Worm (Caenorhabditis elegans) whole organism, young adult: ENCODE results near the gene sgca-1.

Source experiments
- B0261.1 ChIP-seq: sonication (generic microtip); optimal IDR thresholded peaks from 2 replicates; lab custom pipeline; 2016; ENCODE audit warnings: mild to moderate bottlenecking, missing genetic modification characterization, moderate library complexity, missing compliant biosample characterization
- F22D6.2 ChIP-seq: sonication (generic microtip); optimal IDR thresholded peaks from 2 replicates; lab custom pipeline; 2016; ENCODE audit warnings: mild to moderate bottlenecking, missing genetic modification characterization, missing compliant biosample characterization
- F23B12.7 ChIP-seq: sonication (generic microtip); optimal IDR thresholded peaks from 2 replicates; lab custom pipeline; 2017; ENCODE audit warnings: missing genetic modification characterization, mild to moderate bottlenecking, missing compliant biosample characterization, antibody characterized with exemption, moderate library complexity; ENCODE audit not compliant: insufficient read depth
- F33H1.4 ChIP-seq: fragments of 200-800 bp; sonication (Bioruptor generic); IDR thresholded peaks from 2 replicates; pipeline ENCODE4 v1.3.6; 2022; ENCODE audit warnings: missing genetic modification reagents, missing genetic modification characterization, missing compliant biosample characterization
- F39B2.1 ChIP-seq: fragments of 200-800 bp; sonication (Bioruptor generic); IDR thresholded peaks from 2 replicates; pipeline ENCODE4 v1.3.6; 2022; ENCODE audit warnings: missing genetic modification reagents, missing genetic modification characterization, missing compliant biosample characterization
- F57A8.1 ChIP-seq: fragments of 200-800 bp; sonication (Bioruptor generic); optimal IDR thresholded peaks from 2 replicates; lab custom pipeline; 2018; ENCODE audit warnings: mild to moderate bottlenecking, missing genetic modification characterization, moderate library complexity, missing compliant biosample characterization
- K11D2.4 ChIP-seq: fragments of 200-800 bp; sonication (Bioruptor generic); IDR thresholded peaks from 2 replicates; pipeline ENCODE4 v1.3.6; 2022; ENCODE audit warnings: missing genetic modification reagents, missing genetic modification characterization, missing compliant biosample characterization
- Y53F4B.3 ChIP-seq: fragments of 200-800 bp; sonication (Bioruptor generic); IDR thresholded peaks from 2 replicates; pipeline ENCODE4 v1.3.6; 2022; ENCODE audit warnings: missing genetic modification reagents, missing genetic modification characterization, missing compliant biosample characterization
- Y53G8AR.9 ChIP-seq: fragments of 200-800 bp; sonication (Bioruptor generic); conservative IDR thresholded peaks from 2 replicates; pipeline ENCODE4 v1.3.6; 2022; ENCODE audit warnings: missing genetic modification reagents, missing genetic modification characterization, missing compliant biosample characterization
- aptf-2 ChIP-seq: fragments of 200-800 bp; sonication (Bioruptor generic); conservative IDR thresholded peaks from 2 replicates; pipeline ENCODE4 v1.3.6; 2022; ENCODE audit warnings: missing genetic modification reagents, missing genetic modification characterization, missing compliant biosample characterization
- atf-7 ChIP-seq: sonication (generic microtip); optimal IDR thresholded peaks from 2 replicates; lab custom pipeline; 2017; ENCODE audit warnings: mild to moderate bottlenecking, missing genetic modification characterization, missing compliant biosample characterization
- athp-1 ChIP-seq: sonication (generic microtip); optimal IDR thresholded peaks from 2 replicates; lab custom pipeline; 2017; ENCODE audit warnings: mild to moderate bottlenecking, missing genetic modification characterization, missing compliant biosample characterization
- attf-3 ChIP-seq: fragments of 200-800 bp; sonication (Bioruptor generic); conservative IDR thresholded peaks from 2 replicates; pipeline ENCODE4 v1.3.6; 2022; ENCODE audit warnings: missing genetic modification reagents, missing genetic modification characterization, missing compliant biosample characterization
- attf-5 ChIP-seq: fragments of 200-800 bp; sonication (Bioruptor generic); optimal IDR thresholded peaks from 2 replicates; lab custom pipeline; 2018; ENCODE audit warnings: mild to moderate bottlenecking, missing genetic modification characterization, missing compliant biosample characterization
- cebp-1 ChIP-seq, 2 experiments: fragments of 200-800 bp in 1 of 2; sonication (Bioruptor generic) in 1 of 2; sonication (generic microtip) in 1 of 2; IDR thresholded peaks in 1 of 2; optimal IDR thresholded peaks in 1 of 2; 2 replicates each; pipeline versions ENCODE4 v1.3.6 to Lab custom; 2017 to 2022; ENCODE audit warnings: missing compliant biosample characterization in 2 of 2, missing genetic modification characterization in 2 of 2, mild to moderate bottlenecking in 1 of 2, missing genetic modification reagents in 1 of 2, moderate library complexity in 1 of 2
- cebp-2 ChIP-seq: fragments of 200-800 bp; sonication (Bioruptor generic); IDR thresholded peaks from 2 replicates; pipeline ENCODE4 v1.3.6; 2022; ENCODE audit warnings: missing genetic modification characterization, missing compliant biosample characterization
- ceh-27 ChIP-seq: fragments of 200-800 bp; sonication (Bioruptor generic); optimal IDR thresholded peaks from 2 replicates; lab custom pipeline; 2018; ENCODE audit warnings: mild to moderate bottlenecking, missing genetic modification characterization, moderate library complexity, missing compliant biosample characterization
- ceh-40 ChIP-seq: fragments of 200-800 bp; sonication (Bioruptor generic); IDR thresholded peaks from 2 replicates; pipeline ENCODE4 v1.3.6; 2022; ENCODE audit warnings: missing genetic modification characterization, missing compliant biosample characterization
- dox-1 ChIP-seq: fragments of 200-800 bp; sonication (Bioruptor generic); IDR thresholded peaks from 2 replicates; pipeline ENCODE4 v1.3.6; 2022; ENCODE audit warnings: missing genetic modification reagents, missing genetic modification characterization, missing compliant biosample characterization
- dpff-1 ChIP-seq: sonication (generic microtip); optimal IDR thresholded peaks from 2 replicates; lab custom pipeline; 2017; ENCODE audit warnings: mild to moderate bottlenecking, missing genetic modification characterization, missing compliant biosample characterization
- efl-1 ChIP-seq: fragments of 150-350 bp; optimal IDR thresholded peaks from 2 replicates; lab custom pipeline; 2014; ENCODE audit warnings: missing biosample characterization, missing genetic modification reagents, missing genetic modification characterization
- egl-44 ChIP-seq: fragments of 200-800 bp; sonication (Bioruptor generic); IDR thresholded peaks from 2 replicates; pipeline ENCODE4 v1.3.6; 2022; ENCODE audit warnings: missing genetic modification reagents, missing genetic modification characterization, missing compliant biosample characterization
- egrh-3 ChIP-seq: fragments of 200-800 bp; sonication (Bioruptor generic); IDR thresholded peaks from 2 replicates; pipeline ENCODE4 v1.3.6; 2022; ENCODE audit warnings: missing genetic modification reagents, missing genetic modification characterization, missing compliant biosample characterization
- ekl-4 ChIP-seq: fragments of 200-800 bp; sonication (Bioruptor generic); IDR thresholded peaks from 2 replicates; pipeline ENCODE4 v1.3.6; 2022; ENCODE audit warnings: missing genetic modification reagents, missing genetic modification characterization, missing compliant biosample characterization
- ets-4 ChIP-seq: fragments of 200-800 bp; sonication (Bioruptor generic); optimal IDR thresholded peaks from 2 replicates; lab custom pipeline; 2018; ENCODE audit warnings: mild to moderate bottlenecking, missing genetic modification characterization, missing compliant biosample characterization
- fkh-3 ChIP-seq: sonication (generic microtip); optimal IDR thresholded peaks from 2 replicates; lab custom pipeline; 2016; ENCODE audit warnings: mild to moderate bottlenecking, missing genetic modification characterization, missing compliant biosample characterization
- gei-17 ChIP-seq: fragments of 200-800 bp; sonication (Bioruptor generic); optimal IDR thresholded peaks from 2 replicates; lab custom pipeline; 2018; ENCODE audit warnings: mild to moderate bottlenecking, missing genetic modification characterization, missing compliant biosample characterization
- hmg-1.2 ChIP-seq: fragments of 200-800 bp; sonication (Bioruptor generic); IDR thresholded peaks from 2 replicates; pipeline ENCODE4 v1.3.6; 2022; ENCODE audit warnings: missing genetic modification reagents, missing genetic modification characterization, missing compliant biosample characterization
- hrde-1 ChIP-seq: sonication (generic microtip); optimal IDR thresholded peaks from 2 replicates; lab custom pipeline; 2016; ENCODE audit warnings: missing genetic modification characterization, mild to moderate bottlenecking, missing compliant biosample characterization, moderate library complexity, missing genotype, missing genetic modification reagents, borderline replicate concordance
- lin-26 ChIP-seq: fragments of 200-800 bp; sonication (Bioruptor generic); IDR thresholded peaks from 2 replicates; pipeline ENCODE4 v1.3.6; 2022; ENCODE audit warnings: missing genetic modification reagents, missing genetic modification characterization, missing compliant biosample characterization
- lin-35 ChIP-seq, 3 experiments: fragments of 150-350 bp in 2 of 3; sonication (generic microtip) in 1 of 3; optimal IDR thresholded peaks; 2 replicates each; lab custom pipeline; 2014 to 2018; ENCODE audit warnings: missing biosample characterization in 3 of 3, missing genetic modification characterization in 3 of 3, missing genetic modification reagents in 3 of 3
- lin-54 ChIP-seq: fragments of 200-800 bp; sonication (Bioruptor generic); optimal IDR thresholded peaks from 2 replicates; lab custom pipeline; 2018; ENCODE audit warnings: mild to moderate bottlenecking, missing genetic modification characterization, missing compliant biosample characterization
- lsl-1 ChIP-seq: fragments of 200-800 bp; sonication (Bioruptor generic); optimal IDR thresholded peaks from 2 replicates; lab custom pipeline; 2018; ENCODE audit warnings: mild to moderate bottlenecking, missing genetic modification characterization, moderate library complexity, missing compliant biosample characterization
- mel-28 ChIP-seq: sonication (generic microtip); optimal IDR thresholded peaks from 2 replicates; lab custom pipeline; 2016; ENCODE audit warnings: borderline replicate concordance, mild to moderate bottlenecking, missing genetic modification characterization, missing compliant biosample characterization
- mxl-1 ChIP-seq: sonication (generic microtip); optimal IDR thresholded peaks from 2 replicates; lab custom pipeline; 2016; ENCODE audit warnings: missing genetic modification characterization, missing compliant biosample characterization
- nfya-2 ChIP-seq: fragments of 200-800 bp; sonication (Bioruptor generic); IDR thresholded peaks from 2 replicates; pipeline ENCODE4 v1.3.6; 2022; ENCODE audit warnings: missing genetic modification reagents, missing genetic modification characterization, missing compliant biosample characterization
- nfyb-1 ChIP-seq: fragments of 200-800 bp; sonication (Bioruptor generic); IDR thresholded peaks from 2 replicates; pipeline ENCODE4 v1.3.6; 2022; ENCODE audit warnings: missing genetic modification reagents, missing genetic modification characterization, missing compliant biosample characterization
- nhr-120 ChIP-seq: fragments of 200-800 bp; sonication (Bioruptor generic); IDR thresholded peaks from 2 replicates; pipeline ENCODE4 v1.3.6; 2022; ENCODE audit warnings: missing genetic modification characterization, missing compliant biosample characterization
- nhr-80 ChIP-seq: sonication (generic microtip); optimal IDR thresholded peaks from 2 replicates; lab custom pipeline; 2016; ENCODE audit warnings: missing genetic modification characterization, missing compliant biosample characterization
- pha-4 ChIP-seq: fragments of 150-350 bp; sonication (generic microtip); optimal IDR thresholded peaks from 2 replicates; lab custom pipeline; 2014; ENCODE audit warnings: missing biosample characterization, missing genetic modification reagents, missing genetic modification characterization
- rpc-1 ChIP-seq, 2 experiments: fragments of 150-350 bp in 1 of 2; sonication (generic microtip) in 1 of 2; optimal IDR thresholded peaks; 2 replicates each; lab custom pipeline; 2014 to 2018; ENCODE audit warnings: missing biosample characterization in 1 of 2, missing genetic modification characterization in 1 of 2, missing genetic modification reagents in 1 of 2, missing genotype in 1 of 2
- sdz-38 ChIP-seq: sonication (generic microtip); optimal IDR thresholded peaks from 2 replicates; lab custom pipeline; 2016; ENCODE audit warnings: missing genotype, missing genetic modification characterization, missing compliant biosample characterization
- somi-1 ChIP-seq: fragments of 200-800 bp; sonication (Bioruptor generic); optimal IDR thresholded peaks from 2 replicates; lab custom pipeline; 2018; ENCODE audit warnings: mild to moderate bottlenecking, missing genetic modification characterization, missing compliant biosample characterization
- tbp1 ChIP-seq: fragments of 200-800 bp; sonication (Bioruptor generic); optimal IDR thresholded peaks from 2 replicates; lab custom pipeline; 2018; ENCODE audit warnings: mild to moderate bottlenecking, missing genetic modification characterization, missing compliant biosample characterization
- tbx-9 ChIP-seq: sonication (generic microtip); optimal IDR thresholded peaks from 2 replicates; lab custom pipeline; 2016; ENCODE audit warnings: borderline replicate concordance, missing genetic modification characterization, inconsistent platforms, missing compliant biosample characterization
- unc-130 ChIP-seq: sonication (generic microtip); optimal IDR thresholded peaks from 2 replicates; lab custom pipeline; 2016; ENCODE audit warnings: missing genetic modification reagents, missing genetic modification characterization, missing compliant biosample characterization
- ztf-22 ChIP-seq: fragments of 200-800 bp; sonication (Bioruptor generic); optimal IDR thresholded peaks from 2 replicates; lab custom pipeline; 2018; ENCODE audit warnings: mild to moderate bottlenecking, missing genetic modification characterization, moderate library complexity, missing compliant biosample characterization
- ztf-26 ChIP-seq: sonication (generic microtip); optimal IDR thresholded peaks from 2 replicates; lab custom pipeline; 2017; ENCODE audit warnings: missing genetic modification characterization, missing compliant biosample characterization
- ztf-28 ChIP-seq: fragments of 200-800 bp; sonication (Bioruptor generic); IDR thresholded peaks from 2 replicates; pipeline ENCODE4 v1.3.6; 2022; ENCODE audit warnings: missing genetic modification reagents, missing genetic modification characterization, missing compliant biosample characterization

Gene sgca-1

DNA sequence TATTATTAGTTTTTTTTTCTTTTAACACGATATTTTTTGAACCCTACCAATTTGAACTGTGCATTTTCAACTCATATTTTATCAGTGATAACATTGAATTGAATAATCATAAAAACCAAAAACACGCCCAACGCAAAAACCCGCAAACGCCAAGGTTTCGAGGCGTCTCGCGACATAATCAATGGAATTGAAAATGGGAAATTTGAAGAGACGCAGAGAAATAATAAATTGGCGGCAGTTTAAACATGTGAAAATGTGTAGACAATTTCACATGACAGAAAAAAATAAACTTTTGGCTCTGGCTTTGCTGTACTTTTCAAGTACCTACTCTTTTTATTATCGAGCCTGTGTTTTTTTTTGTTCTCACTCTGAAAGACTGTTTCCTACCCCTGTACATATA lies 15.5 kb upstream of the sgca-1 start (continued):
- TF ChIP-seq F57A8.1 (no peak), nfyb-1 (GFP tag; lab: Robert Waterston, UW) (no peak), egrh-3 (GFP tag; lab: Robert Waterston, UW) (no peak), ztf-28 (GFP tag; lab: Robert Waterston, UW) (no peak), K11D2.4 (GFP tag; lab: Robert Waterston, UW) (no peak), unc-130 (GFP tag; lab: Kevin White, UChicago) (no peak), mxl-1 (no peak), F22D6.2 (no peak), ztf-26 (tag; lab: Kevin White, UChicago) (no peak), pha-4 (tag; lab: Kevin White, UChicago) (no peak), lin-35 (GFP tag; optimal IDR thresholded peaks at IDR 0.05; lab: Kevin White, UChicago) (peak in 1 of 3 experiments; percentile 78), atf-7 (no peak), nhr-120 (GFP tag; lab: Robert Waterston, UW) (no peak), fkh-3 (tag; lab: Kevin White, UChicago) (no peak), Y53F4B.3 (GFP tag; lab: Robert Waterston, UW) (no peak), F39B2.1 (GFP tag; lab: Robert Waterston, UW) (no peak), dox-1 (GFP tag; lab: Robert Waterston, UW) (no peak), lin-54 (GFP tag; lab: Kevin White, UChicago) (peak; percentile 78), hrde-1 (tag; lab: Kevin White, UChicago) (no peak), athp-1 (tag; lab: Kevin White, UChicago) (no peak), mel-28 (tag; lab: Kevin White, UChicago) (no peak), F33H1.4 (GFP tag; lab: Robert Waterston, UW) (no peak), nhr-80 (tag; lab: Kevin White, UChicago) (peak; percentile 86), attf-3 (GFP tag; lab: Robert Waterston, UW) (no peak), aptf-2 (GFP tag; lab: Robert Waterston, UW) (no peak), gei-17 (GFP tag; lab: Kevin White, UChicago) (no peak), rpc-1 (optimal IDR thresholded peaks at IDR 0.05; lab: Kevin White, UChicago) (no peak), rpc-1 (tag; optimal IDR thresholded peaks at IDR 0.05; lab: Kevin White, UChicago) (no peak), lsl-1 (GFP tag; lab: Kevin White, UChicago) (no peak), ets-4 (GFP tag; lab: Kevin White, UChicago) (no peak), somi-1 (no peak), ekl-4 (GFP tag; lab: Robert Waterston, UW) (no peak), ztf-22 (GFP tag; lab: Kevin White, UChicago) (no peak), F23B12.7 (tag; lab: Kevin White, UChicago) (no peak), sdz-38 (tag; lab: Kevin White, UChicago) (no peak), tbx-9 (tag; lab: Kevin White, UChicago) (no peak), Y53G8AR.9 (GFP tag; lab: Robert Waterston, UW) (0 out of 2 replicates have a peak, but pooled peaks have one; percentile 30), nfya-2 (GFP tag; lab: Robert Waterston, UW) (no peak), egl-44 (GFP tag; lab: Robert Waterston, UW) (no peak), attf-5 (GFP tag; lab: Kevin White, UChicago) (peak; percentile 14), B0261.1 (no peak), efl-1 (GFP tag; lab: Kevin White, UChicago) (no peak), lin-26 (no peak), dpff-1 (tag; lab: Kevin White, UChicago) (no peak), hmg-1.2 (GFP tag; lab: Robert Waterston, UW) (peak; percentile 61; the same call in 1 of the 2 replicates), cebp-1 (GFP tag; IDR thresholded peaks at IDR 0.05; lab: Robert Waterston, UW) (no peak), cebp-1 (tag; optimal IDR thresholded peaks at IDR 0.05; lab: Kevin White, UChicago) (peak; percentile 31), tbp1 (GFP tag; lab: Kevin White, UChicago) (peak; percentile 27), ceh-27 (GFP tag; lab: Kevin White, UChicago) (no peak), ceh-40 (GFP tag; lab: Robert Waterston, UW) (no peak), cebp-2 (GFP tag; lab: Robert Waterston, UW) (no peak)
